Worm (Caenorhabditis elegans): Measurements from ENCODE around the gene srg-24.

Gene srg-24

DNA sequence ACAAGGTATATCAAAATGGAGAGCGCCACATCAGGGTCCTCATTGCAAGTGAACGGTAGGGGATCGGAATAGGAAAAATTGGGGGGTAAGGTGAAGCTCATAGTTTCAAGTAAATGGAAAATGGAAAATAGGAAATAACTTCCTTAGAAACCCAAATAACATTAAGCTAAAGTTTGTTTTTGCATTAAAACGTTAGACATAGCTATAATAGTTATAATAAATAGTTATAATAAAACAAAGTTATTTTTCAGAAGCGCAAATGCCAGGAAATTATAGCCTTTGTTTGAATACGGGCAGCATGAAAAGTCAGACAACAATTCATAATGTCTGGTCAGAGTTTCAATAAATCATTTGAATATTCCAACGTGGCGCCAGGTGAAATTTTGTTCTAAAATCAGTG lies at the start of gene srg-24:
Gene srg-24, minus strand, starts transcription at position 101 of the 400 bp plus-strand sequence.
- TF ChIP-seq nhr-85 (tag) = no peak
- no peak for TF ChIP-seq C16A3.4 (tag; optimal IDR thresholded peaks at IDR 0.05)
- TF ChIP-seq ceh-82 (tag; optimal IDR thresholded peaks at IDR 0.05) = no peak
- TF ChIP-seq mdl-1 (tag; optimal IDR thresholded peaks at IDR 0.05) = no peak
- TF ChIP-seq pax-3 (tag; optimal IDR thresholded peaks at IDR 0.05) = no peak
- TF ChIP-seq ztf-4 (tag; optimal IDR thresholded peaks at IDR 0.05) = no peak
- no peak for TF ChIP-seq ztf-11 (tag; optimal IDR thresholded peaks at IDR 0.05)
- TF ChIP-seq blmp-1 (tag; optimal IDR thresholded peaks at IDR 0.05) = no peak
- TF ChIP-seq fkh-4 (tag; optimal IDR thresholded peaks at IDR 0.05; ENCODE audit: borderline replicate concordance) = no peak
- no peak for TF ChIP-seq sptf-1 (tag; optimal IDR thresholded peaks at IDR 0.05)
- no peak for TF ChIP-seq irx-1 (tag; optimal IDR thresholded peaks at IDR 0.05)
- no peak for TF ChIP-seq hlh-4 (tag; optimal IDR thresholded peaks at IDR 0.05)
- TF ChIP-seq snu-23 (GFP tag; optimal IDR thresholded peaks at IDR 0.05) = no peak
- TF ChIP-seq fkh-8 (tag; optimal IDR thresholded peaks at IDR 0.05) = no peak
- no peak for TF ChIP-seq nhr-76 (tag; optimal IDR thresholded peaks at IDR 0.05)
- TF ChIP-seq nhr-11 (tag; optimal IDR thresholded peaks at IDR 0.05) = no peak

DNA sequence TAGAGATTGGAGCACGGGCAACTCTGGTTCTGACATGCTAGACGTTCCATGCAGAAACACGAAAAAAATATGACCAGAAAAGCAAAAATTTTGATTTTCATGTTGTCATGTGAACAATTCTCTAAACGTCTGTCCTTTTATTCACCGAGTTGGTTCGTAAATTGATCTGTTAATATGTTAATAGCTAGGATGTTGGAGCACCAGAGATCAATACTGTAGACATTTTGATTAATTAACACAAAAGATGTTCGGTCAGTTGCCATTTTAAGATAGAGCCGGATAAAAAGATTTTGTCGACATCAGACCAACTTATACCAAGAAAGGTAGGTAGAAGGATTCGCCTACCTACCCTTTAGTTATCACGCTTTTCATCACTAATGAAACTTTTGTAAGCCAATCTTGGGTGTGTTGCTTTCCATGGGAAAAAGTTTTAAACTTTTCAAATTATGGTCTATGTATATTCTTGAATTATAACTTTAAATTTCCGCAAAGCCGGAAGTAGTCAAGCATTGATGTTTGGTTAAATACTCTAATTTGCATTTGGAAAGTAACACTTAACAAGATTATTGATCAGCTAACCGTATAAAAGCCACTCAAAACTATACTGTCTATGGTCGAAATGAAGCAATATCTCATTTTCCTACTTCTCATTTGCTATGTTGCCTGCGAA lies 49.2 kb upstream of the srg-24 start, which contains the start of the genes T10D4.11 and T10D4.1:
Gene T10D4.11, minus strand, starts transcription at position 101 of the 670 bp plus-strand sequence.
Gene T10D4.1, plus strand, starts transcription at position 620 of the 670 bp plus-strand sequence.
- TF ChIP-seq ceh-88 (GFP tag; IDR thresholded peaks at IDR 0.05) = no peak
- no peak for TF ChIP-seq skn-1 (tag; optimal IDR thresholded peaks at IDR 0.05)
- no peak for TF ChIP-seq lin-39 (tag; optimal IDR thresholded peaks at IDR 0.05)
- TF ChIP-seq fos-1 (tag; optimal IDR thresholded peaks at IDR 0.05) = no peak
- TF ChIP-seq lin-14 (GFP tag; optimal IDR thresholded peaks at IDR 0.05) = no peak
- TF ChIP-seq vab-15 (tag; optimal IDR thresholded peaks at IDR 0.05) = no peak
- no peak for TF ChIP-seq unc-86 (tag; optimal IDR thresholded peaks at IDR 0.05)
- no peak for TF ChIP-seq fkh-8 (tag; optimal IDR thresholded peaks at IDR 0.05)
- no peak for TF ChIP-seq nhr-76 (tag; optimal IDR thresholded peaks at IDR 0.05)
- TF ChIP-seq snu-23 (GFP tag; optimal IDR thresholded peaks at IDR 0.05) = no peak
- no peak for TF ChIP-seq nhr-11 (tag; optimal IDR thresholded peaks at IDR 0.05)
- no peak for TF ChIP-seq mef-2 (tag; optimal IDR thresholded peaks at IDR 0.05)
- no peak for TF ChIP-seq egl-13 (tag; optimal IDR thresholded peaks at IDR 0.05)
- TF ChIP-seq jun-1 (tag; optimal IDR thresholded peaks at IDR 0.05) = no peak
- no peak for TF ChIP-seq egl-27 (tag; optimal IDR thresholded peaks at IDR 0.05)
- no peak for TF ChIP-seq lin-13 (GFP tag; optimal IDR thresholded peaks at IDR 0.05)
- TF ChIP-seq zag-1 (tag; optimal IDR thresholded peaks at IDR 0.05) = no peak

DNA sequence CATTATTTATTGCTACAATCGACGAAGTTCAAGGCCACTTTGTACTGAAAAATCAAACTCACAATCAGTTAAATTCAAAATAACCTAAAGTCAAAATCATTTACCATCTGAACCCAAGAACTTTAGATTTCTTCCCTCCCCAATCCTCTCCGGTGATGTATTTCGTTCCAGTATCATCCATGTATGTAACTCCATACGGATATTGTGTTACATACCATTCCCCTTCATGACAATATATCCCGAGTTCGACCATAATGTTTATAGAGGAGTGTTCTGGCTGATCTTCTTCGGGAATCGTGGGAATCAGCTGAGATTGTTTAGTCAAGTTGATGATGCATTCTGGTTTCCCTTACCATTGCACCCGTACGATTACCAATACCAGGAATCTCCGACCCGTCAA lies 48.0 kb upstream of the srg-24 start:
- TF ChIP-seq efl-1 (optimal IDR thresholded peaks at IDR 0.05) (no peak), efl-1 (GFP tag; optimal IDR thresholded peaks at IDR 0.05 in 1 of 2) (no peak), fkh-10 (GFP tag; optimal IDR thresholded peaks at IDR 0.05) (no peak), fos-1 (tag; optimal IDR thresholded peaks at IDR 0.05) (no peak), lin-14 (GFP tag; optimal IDR thresholded peaks at IDR 0.05) (no peak), ama-1 (optimal IDR thresholded peaks at IDR 0.05) (no peak), lin-13 (GFP tag; optimal IDR thresholded peaks at IDR 0.05) (no peak), vab-15 (tag; optimal IDR thresholded peaks at IDR 0.05) (no peak), tbx-2 (tag; optimal IDR thresholded peaks at IDR 0.05) (no peak), hpl-2 (GFP tag; optimal IDR thresholded peaks at IDR 0.05) (no peak), pag-3 (tag; optimal IDR thresholded peaks at IDR 0.05; ENCODE audit: borderline replicate concordance, insufficient read depth) (no peak), sptf-1 (tag; optimal IDR thresholded peaks at IDR 0.05) (no peak), ceh-90 (tag; optimal IDR thresholded peaks at IDR 0.05) (no peak), ces-1 (GFP tag; optimal IDR thresholded peaks at IDR 0.05) (no peak), ztf-11 (tag; optimal IDR thresholded peaks at IDR 0.05) (no peak)

Measured in whole organism, L1 larva.